Fruit fly (Drosophila melanogaster): ENCODE data around the gene Kif3C.

Gene Kif3C

DNA sequence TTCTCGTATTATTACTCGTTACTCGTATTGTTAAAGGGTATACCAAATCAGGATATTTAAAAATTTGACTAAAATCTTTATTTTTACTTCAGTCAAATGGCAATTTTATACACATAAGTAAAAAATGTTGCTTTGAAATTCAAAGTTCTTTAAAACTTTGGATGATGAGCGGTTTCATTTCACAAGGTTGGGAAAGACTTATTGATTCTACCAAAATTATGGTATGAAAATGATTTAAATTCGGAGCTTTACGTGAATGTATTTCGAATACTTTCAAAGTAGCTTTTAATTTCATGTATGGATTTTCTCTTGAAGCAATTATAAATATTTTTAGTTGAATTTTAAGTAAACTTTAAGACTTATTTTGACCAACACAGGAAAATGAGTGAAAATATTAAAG, at the start of gene Kif3C:
TSS of gene Kif3C (plus strand) at position 301 of the 400 bp plus-strand sequence.
- TF ChIP-seq Ets98B (GFP tag; IDR thresholded peaks at IDR 0.05) (no peak), CG32121 (GFP tag; IDR thresholded peaks at IDR 0.05) (no peak), CG12605 (GFP tag; IDR thresholded peaks at IDR 0.05) (no peak), Pif1B (GFP tag; optimal IDR thresholded peaks at IDR 0.05) (no peak), CG9948 (tag; optimal IDR thresholded peaks at IDR 0.05) (no peak), D1 (tag; optimal IDR thresholded peaks at IDR 0.05) (no peak), EcR (GFP tag; optimal IDR thresholded peaks at IDR 0.05) (no peak), CG14655 (GFP tag; optimal IDR thresholded peaks at IDR 0.05) (no peak), CG4496 (GFP tag; IDR thresholded peaks at IDR 0.05) (no peak), CG17806 (tag; optimal IDR thresholded peaks at IDR 0.05) (no peak)

DNA sequence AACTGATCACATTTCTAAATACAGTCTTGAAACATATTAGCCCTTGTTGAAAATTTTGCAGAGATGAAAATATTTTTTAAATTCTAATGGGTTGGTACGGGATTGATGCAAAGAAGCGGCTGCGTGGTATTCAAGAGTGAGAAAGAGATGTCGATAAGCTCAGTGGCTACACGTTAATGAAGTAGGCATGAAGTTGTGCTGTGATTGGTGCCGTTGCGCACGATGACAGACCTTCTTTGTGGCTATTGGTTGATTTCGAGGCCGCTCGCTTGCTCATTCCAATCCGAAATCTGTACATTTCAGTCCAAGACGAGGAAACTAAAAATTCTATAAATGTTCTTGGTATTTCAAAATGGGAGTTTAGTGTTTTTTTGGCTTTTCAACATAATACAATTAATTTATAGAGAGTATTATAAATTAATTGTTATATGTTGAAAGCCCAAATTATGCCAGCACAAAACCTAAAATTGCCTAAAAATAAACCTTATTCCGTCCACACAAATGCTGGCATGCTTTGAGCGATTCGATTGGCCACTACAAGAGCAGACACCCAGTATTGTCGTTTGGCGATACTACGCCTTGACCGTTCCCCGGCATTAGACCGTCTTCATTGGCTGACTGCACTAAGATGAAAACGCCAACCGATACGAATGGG, 49.5 kb upstream of the Kif3C start:
- TF ChIP-seq CG13204 (GFP tag; optimal IDR thresholded peaks at IDR 0.05) (no peak), Ets98B (GFP tag; IDR thresholded peaks at IDR 0.05) (no peak), CG10348 (GFP tag; IDR thresholded peaks at IDR 0.05) (no peak), EcR (GFP tag; optimal IDR thresholded peaks at IDR 0.05) (no peak), CG9948 (tag; optimal IDR thresholded peaks at IDR 0.05) (no peak), CG34367 (tag; optimal IDR thresholded peaks at IDR 0.05) (no peak), Pif1A (GFP tag; optimal IDR thresholded peaks at IDR 0.05) (no peak), gl (tag; optimal IDR thresholded peaks at IDR 0.05) (no peak), CG32121 (GFP tag; IDR thresholded peaks at IDR 0.05) (no peak)

DNA sequence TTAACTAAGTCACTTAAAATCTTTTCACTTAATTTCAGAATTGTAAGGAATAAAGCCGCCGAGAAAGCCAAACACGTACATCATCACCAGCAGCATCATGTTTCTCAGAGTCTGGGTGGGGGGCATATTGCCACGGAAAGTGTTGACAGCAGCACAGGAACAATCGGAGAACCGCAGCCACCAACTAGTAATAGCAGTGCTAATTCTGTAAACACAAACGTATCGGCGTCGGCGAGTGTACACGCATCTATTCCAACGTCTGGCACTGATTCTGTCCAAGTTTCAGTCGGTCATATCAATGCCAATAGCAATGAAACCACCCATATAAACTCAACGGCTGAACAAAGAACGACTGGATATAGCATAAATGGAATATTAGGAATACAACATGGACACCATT, 41.2 kb upstream of the Kif3C start:
- TF ChIP-seq CG8159 (tag; optimal IDR thresholded peaks at IDR 0.05): no peak

DNA sequence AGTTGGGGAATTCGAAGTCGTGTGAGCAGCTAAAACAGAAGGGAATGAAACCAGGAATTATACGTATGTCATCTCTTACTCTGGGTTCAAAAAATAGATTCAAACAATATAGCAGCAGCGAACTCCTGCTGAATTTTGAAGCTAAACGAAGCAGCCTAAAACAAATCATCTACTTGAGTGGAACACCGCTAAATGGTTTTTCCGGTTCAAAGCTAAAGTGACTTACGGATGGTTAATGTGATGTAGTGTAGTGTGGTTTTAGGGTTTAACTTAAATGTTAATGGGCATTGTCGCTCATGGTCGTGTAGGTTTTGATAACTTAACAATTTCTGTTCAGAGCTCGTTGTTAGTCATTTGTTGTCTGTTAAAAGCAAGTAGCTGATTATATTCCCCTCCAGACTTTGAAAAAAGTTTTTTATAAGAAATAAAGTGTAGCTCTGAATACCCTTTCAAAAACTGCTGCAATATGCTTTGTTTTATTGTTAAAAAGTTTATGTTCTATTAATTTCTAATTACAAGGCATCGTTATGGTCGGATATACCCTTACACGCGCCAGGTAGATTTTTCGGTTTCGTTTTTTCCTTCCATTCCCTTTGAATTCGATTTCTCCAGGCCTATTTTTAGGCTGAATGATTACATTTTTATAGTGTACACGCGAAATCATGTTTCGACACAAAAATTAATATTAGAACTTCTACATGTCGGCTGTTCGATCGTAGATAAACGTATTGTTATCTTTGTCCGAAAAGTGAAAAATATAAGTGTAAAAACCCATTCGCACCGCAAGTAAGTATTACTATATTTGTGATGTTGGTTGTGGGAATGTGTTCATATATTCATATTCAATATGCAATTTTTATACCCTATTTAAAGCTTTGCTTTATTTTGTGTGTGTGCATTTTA, 34.1 kb upstream of the Kif3C start:
- TF ChIP-seq gl (tag; optimal IDR thresholded peaks at IDR 0.05) (peak; percentile 84), CG34367 (tag; optimal IDR thresholded peaks at IDR 0.05) (peak; percentile 90), Pif1B (GFP tag; optimal IDR thresholded peaks at IDR 0.05) (peak; percentile 91), CG9948 (tag; optimal IDR thresholded peaks at IDR 0.05) (peak; percentile 90), CG8301 (tag; optimal IDR thresholded peaks at IDR 0.05) (peak; percentile 94), D1 (tag; optimal IDR thresholded peaks at IDR 0.05) (peak; percentile 48), CG12605 (GFP tag; IDR thresholded peaks at IDR 0.05) (no peak), EcR (GFP tag; optimal IDR thresholded peaks at IDR 0.05) (no peak), Snoo (tag; optimal IDR thresholded peaks at IDR 0.05) (peak; percentile 89), CG8159 (tag; optimal IDR thresholded peaks at IDR 0.05) (no peak), fd96Ca (GFP tag; IDR thresholded peaks at IDR 0.05) (no peak), CG13204 (GFP tag; optimal IDR thresholded peaks at IDR 0.05) (no peak), rn (GFP tag; IDR thresholded peaks at IDR 0.05) (no peak), CG32121 (GFP tag; IDR thresholded peaks at IDR 0.05) (peak; percentile 94), Ets98B (GFP tag; IDR thresholded peaks at IDR 0.05) (no peak; the same call in 1 of the 2 replicates), CG14655 (GFP tag; optimal IDR thresholded peaks at IDR 0.05) (peak; percentile 95), CG15710 (tag; optimal IDR thresholded peaks at IDR 0.05) (peak; percentile 82), CG10348 (GFP tag; IDR thresholded peaks at IDR 0.05) (no peak; the same call in 1 of the 2 replicates), CG4496 (GFP tag; IDR thresholded peaks at IDR 0.05) (no peak), CG17806 (tag; optimal IDR thresholded peaks at IDR 0.05) (peak; percentile 89), Pif1A (GFP tag; optimal IDR thresholded peaks at IDR 0.05) (peak; percentile 97)

DNA sequence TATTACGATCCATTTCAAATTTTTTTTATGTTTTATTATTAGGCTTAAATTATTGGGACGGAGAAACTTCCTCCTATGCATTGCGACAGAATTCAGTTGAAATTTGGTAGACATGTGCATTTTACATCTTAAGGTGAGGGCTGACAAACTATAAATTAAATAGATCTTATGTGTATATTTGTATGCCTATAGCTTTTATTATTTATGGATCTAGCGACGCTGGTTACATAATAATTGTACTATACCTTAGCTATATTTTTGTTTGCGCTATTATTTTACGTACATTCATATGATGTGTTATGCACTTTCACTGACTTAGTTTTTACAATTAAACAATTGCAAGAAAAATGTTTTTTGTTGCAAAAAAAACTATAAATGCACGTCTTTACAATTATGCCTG, 32.0 kb upstream of the Kif3C start:
- TF ChIP-seq CG8301 (tag; optimal IDR thresholded peaks at IDR 0.05) (no peak), CG32121 (GFP tag; IDR thresholded peaks at IDR 0.05) (no peak), CG15710 (tag; optimal IDR thresholded peaks at IDR 0.05) (no peak), CG4496 (GFP tag; IDR thresholded peaks at IDR 0.05) (no peak), Ets98B (GFP tag; IDR thresholded peaks at IDR 0.05) (no peak), CG10348 (GFP tag; IDR thresholded peaks at IDR 0.05) (no peak), rn (GFP tag; IDR thresholded peaks at IDR 0.05) (no peak), Pif1A (GFP tag; optimal IDR thresholded peaks at IDR 0.05) (no peak), CG14655 (GFP tag; optimal IDR thresholded peaks at IDR 0.05) (no peak), CG8159 (tag; optimal IDR thresholded peaks at IDR 0.05) (no peak), Pif1B (GFP tag; optimal IDR thresholded peaks at IDR 0.05) (no peak), CG9948 (tag; optimal IDR thresholded peaks at IDR 0.05) (no peak), Snoo (tag; optimal IDR thresholded peaks at IDR 0.05) (no peak), CG17806 (tag; optimal IDR thresholded peaks at IDR 0.05) (no peak), D1 (tag; optimal IDR thresholded peaks at IDR 0.05) (no peak), gl (tag; optimal IDR thresholded peaks at IDR 0.05) (no peak), CG13204 (GFP tag; optimal IDR thresholded peaks at IDR 0.05) (no peak), CG34367 (tag; optimal IDR thresholded peaks at IDR 0.05) (no peak), fd96Ca (GFP tag; IDR thresholded peaks at IDR 0.05) (no peak)

DNA sequence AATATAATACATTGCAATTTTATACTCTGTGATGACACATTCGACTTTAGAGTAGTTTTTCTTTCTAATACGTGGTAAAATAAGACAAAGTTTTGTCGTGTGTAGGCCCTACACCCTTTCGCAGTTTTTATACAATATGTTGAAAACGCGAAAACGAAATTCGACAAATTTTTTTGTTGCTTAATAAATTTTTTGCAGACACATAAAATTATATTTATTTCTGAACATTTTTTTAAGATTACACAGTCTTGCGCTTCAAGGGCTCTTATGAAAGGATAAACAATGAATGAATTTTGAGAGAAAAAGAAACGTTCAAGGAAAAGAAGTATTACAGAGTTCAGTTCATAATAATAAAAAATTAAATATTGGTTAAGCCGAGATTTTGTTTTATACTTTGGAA, 25.4 kb upstream of the Kif3C start:
- no peak for TF ChIP-seq Snoo (tag; optimal IDR thresholded peaks at IDR 0.05)
- TF ChIP-seq fd96Ca (GFP tag; IDR thresholded peaks at IDR 0.05): no peak
- no peak for TF ChIP-seq Pif1A (GFP tag; optimal IDR thresholded peaks at IDR 0.05)
- TF ChIP-seq CG8301 (tag; optimal IDR thresholded peaks at IDR 0.05): no peak
- TF ChIP-seq CG34367 (tag; optimal IDR thresholded peaks at IDR 0.05): no peak
- no peak for TF ChIP-seq CG15710 (tag; optimal IDR thresholded peaks at IDR 0.05)
- TF ChIP-seq CG9948 (tag; optimal IDR thresholded peaks at IDR 0.05): no peak
- no peak for TF ChIP-seq EcR (GFP tag; optimal IDR thresholded peaks at IDR 0.05)
- no peak for TF ChIP-seq gl (tag; optimal IDR thresholded peaks at IDR 0.05)
- no peak for TF ChIP-seq CG14655 (GFP tag; optimal IDR thresholded peaks at IDR 0.05)
- TF ChIP-seq CG12605 (GFP tag; IDR thresholded peaks at IDR 0.05): no peak
- no peak for TF ChIP-seq D1 (tag; optimal IDR thresholded peaks at IDR 0.05)
- TF ChIP-seq CG10348 (GFP tag; IDR thresholded peaks at IDR 0.05): no peak
- TF ChIP-seq CG32121 (GFP tag; IDR thresholded peaks at IDR 0.05): no peak
- no peak for TF ChIP-seq Ets98B (GFP tag; IDR thresholded peaks at IDR 0.05)
- no peak for TF ChIP-seq CG8159 (tag; optimal IDR thresholded peaks at IDR 0.05)
